Fruit fly (Drosophila melanogaster) whole organism, embryonic: Measurements from ENCODE around the gene CG33095.
"Not testable (repeated sequence)": the region's sequence is repeated elsewhere in the genome, so short reads cannot be mapped to it uniquely, and the experiment has no call there.

Source experiments
- Ada2b ChIP-seq: fragments of 200-800 bp; sonication (Bioruptor generic); IDR thresholded peaks from 2 replicates; pipeline ENCODE4 v1.3.6; 2022; ENCODE audit warnings: missing biosample characterization, missing genetic modification characterization
- BEAF-32 ChIP-seq: fragments of 200-800 bp; sonication (Bioruptor generic); optimal IDR thresholded peaks from 3 replicates; lab custom pipeline; 2017; ENCODE audit warnings: missing biosample characterization, missing genetic modification characterization, mild to moderate bottlenecking, moderate library complexity, missing genetic modification reagents
- CG10543 ChIP-seq: fragments of 200-800 bp; sonication (Bioruptor generic); optimal IDR thresholded peaks from 3 replicates; lab custom pipeline; 2017; ENCODE audit warnings: missing biosample characterization, mild to moderate bottlenecking, missing genetic modification characterization, moderate library complexity
- CG10654 ChIP-seq: fragments of 200-800 bp; sonication (Bioruptor generic); optimal IDR thresholded peaks from 2 replicates; lab custom pipeline; 2016; ENCODE audit warnings: missing biosample characterization, missing genetic modification characterization
- CG11695 ChIP-seq: fragments of 200-800 bp; sonication (Bioruptor generic); IDR thresholded peaks from 3 replicates; pipeline ENCODE4 v1.3.6; 2022; ENCODE audit warnings: missing biosample characterization, missing genetic modification characterization
- CG11696 ChIP-seq: fragments of 200-800 bp; sonication (Bioruptor generic); IDR thresholded peaks from 2 replicates; pipeline ENCODE4 v1.3.6; 2022; ENCODE audit warnings: missing biosample characterization, missing genetic modification characterization
- CG12659 ChIP-seq: fragments of 200-800 bp; sonication (Bioruptor generic); optimal IDR thresholded peaks from 3 replicates; lab custom pipeline; 2017; ENCODE audit warnings: mild to moderate bottlenecking, missing biosample characterization, missing genetic modification reagents, missing genetic modification characterization
- CG14667 ChIP-seq: fragments of 200-800 bp; sonication (Bioruptor generic); IDR thresholded peaks from 2 replicates; pipeline ENCODE4 v1.3.6; 2022; ENCODE audit warnings: missing biosample characterization, missing genetic modification characterization
- CG14860 ChIP-seq: fragments of 200-800 bp; sonication (Bioruptor generic); IDR thresholded peaks from 3 replicates; pipeline ENCODE4 v1.3.6; 2022; ENCODE audit warnings: missing biosample characterization, missing genetic modification characterization; ENCODE audit not compliant: partially characterized antibody
- CG17912 ChIP-seq: fragments of 200-800 bp; sonication (Bioruptor generic); optimal IDR thresholded peaks from 2 replicates; lab custom pipeline; 2018; ENCODE audit warnings: missing biosample characterization, mild to moderate bottlenecking, missing genetic modification characterization
- CG2889 ChIP-seq: fragments of 200-800 bp; sonication (Bioruptor generic); IDR thresholded peaks from 3 replicates; pipeline ENCODE4 v1.3.6; 2022; ENCODE audit warnings: missing biosample characterization, missing genetic modification characterization
- CG30020 ChIP-seq: fragments of 200-800 bp; optimal IDR thresholded peaks from 2 replicates; lab custom pipeline; 2019; ENCODE audit warnings: missing biosample characterization, mild to moderate bottlenecking, missing genetic modification characterization, moderate library complexity
- CG31441 ChIP-seq: fragments of 200-800 bp; sonication (Bioruptor generic); IDR thresholded peaks from 2 replicates; pipeline ENCODE4 v1.3.6; 2022; ENCODE audit warnings: missing biosample characterization, missing genetic modification characterization
- CG33557 ChIP-seq: fragments of 200-800 bp; sonication (Bioruptor generic); optimal IDR thresholded peaks from 2 replicates; lab custom pipeline; 2019; ENCODE audit warnings: missing biosample characterization, mild to moderate bottlenecking, missing genetic modification characterization, moderate library complexity
- CG34376 ChIP-seq: fragments of 200-800 bp; sonication (Bioruptor generic); optimal IDR thresholded peaks from 2 replicates; lab custom pipeline; 2018; ENCODE audit warnings: missing biosample characterization, mild to moderate bottlenecking, missing genetic modification characterization
- CG4424 ChIP-seq: fragments of 200-800 bp; sonication (Bioruptor generic); optimal IDR thresholded peaks from 3 replicates; lab custom pipeline; 2016; ENCODE audit warnings: missing biosample characterization, missing genetic modification characterization
- CG7372 ChIP-seq: fragments of 200-800 bp; sonication (Bioruptor generic); IDR thresholded peaks from 2 replicates; pipeline ENCODE4 v1.3.6; 2022; ENCODE audit warnings: missing biosample characterization, missing genetic modification characterization
- CG7963 ChIP-seq: fragments of 200-800 bp; sonication (Bioruptor generic); IDR thresholded peaks from 3 replicates; pipeline ENCODE4 v1.3.6; 2022; ENCODE audit warnings: missing biosample characterization, missing genetic modification characterization; ENCODE audit not compliant: partially characterized antibody
- CkIIα-i1 ChIP-seq: fragments of 200-800 bp; sonication (Bioruptor generic); IDR thresholded peaks from 2 replicates; pipeline ENCODE4 v1.3.6; 2022; ENCODE audit warnings: missing biosample characterization, missing genetic modification characterization
- CoRest ChIP-seq: fragments of 200-800 bp; sonication (Bioruptor generic); optimal IDR thresholded peaks from 3 replicates; lab custom pipeline; 2018; ENCODE audit warnings: missing biosample characterization, mild to moderate bottlenecking, missing genetic modification characterization, moderate library complexity
- D19B ChIP-seq: fragments of 200-800 bp; sonication (Bioruptor generic); optimal IDR thresholded peaks from 2 replicates; lab custom pipeline; 2017; ENCODE audit warnings: missing biosample characterization, mild to moderate bottlenecking, missing genetic modification characterization
- Dll ChIP-seq: fragments of 200-800 bp; sonication (Bioruptor generic); IDR thresholded peaks from 4 replicates; pipeline ENCODE4 v1.3.6; 2022; ENCODE audit warnings: missing biosample characterization, missing genetic modification characterization; ENCODE audit not compliant: partially characterized antibody
- Dref ChIP-seq: fragments of 200-800 bp; sonication (Bioruptor generic); IDR thresholded peaks from 2 replicates; pipeline ENCODE4 v1.3.6; 2022; ENCODE audit warnings: missing biosample characterization, missing genetic modification characterization
- Fer2 ChIP-seq: fragments of 200-800 bp; sonication (Bioruptor generic); optimal IDR thresholded peaks from 2 replicates; lab custom pipeline; 2018; ENCODE audit warnings: missing biosample characterization, mild to moderate bottlenecking, missing genetic modification characterization, moderate library complexity
- Hmr ChIP-seq: fragments of 200-800 bp; sonication (Bioruptor generic); optimal IDR thresholded peaks from 3 replicates; lab custom pipeline; 2017; ENCODE audit warnings: mild to moderate bottlenecking, missing biosample characterization, missing genetic modification reagents, missing genetic modification characterization
- Hsf ChIP-seq: fragments of 200-800 bp; sonication (Bioruptor generic); optimal IDR thresholded peaks from 3 replicates; lab custom pipeline; 2016; ENCODE audit warnings: missing biosample characterization, missing genetic modification characterization
- Med ChIP-seq: fragments of 200-800 bp; sonication (Bioruptor generic); peaks from one replicate; lab custom pipeline; 2016; ENCODE audit warnings: missing biosample characterization, missing genetic modification characterization, mild to moderate bottlenecking, inconsistent platforms, moderate library complexity
- Oli ChIP-seq: fragments of 200-800 bp; sonication (Bioruptor generic); optimal IDR thresholded peaks from 2 replicates; lab custom pipeline; 2018; ENCODE audit warnings: missing biosample characterization, mild to moderate bottlenecking, missing genetic modification characterization, moderate library complexity
- Usf ChIP-seq: fragments of 200-800 bp; sonication (Bioruptor generic); optimal IDR thresholded peaks from 2 replicates; lab custom pipeline; 2017; ENCODE audit warnings: missing genotype, missing biosample characterization, missing genetic modification characterization
- Vsx1 ChIP-seq: fragments of 200-800 bp; sonication (Bioruptor generic); optimal IDR thresholded peaks from 2 replicates; lab custom pipeline; 2017; ENCODE audit warnings: missing biosample characterization, mild to moderate bottlenecking, missing genetic modification characterization, missing genetic modification reagents
- ac ChIP-seq: fragments of 200-800 bp; sonication (Bioruptor generic); optimal IDR thresholded peaks from 3 replicates; lab custom pipeline; 2017; ENCODE audit warnings: missing biosample characterization, mild to moderate bottlenecking, missing genetic modification characterization
- bbx ChIP-seq: fragments of 200-800 bp; sonication (Bioruptor generic); IDR thresholded peaks from 2 replicates; pipeline ENCODE4 v1.3.6; 2022; ENCODE audit warnings: missing biosample characterization, missing genetic modification characterization; ENCODE audit not compliant: partially characterized antibody
- chinmo ChIP-seq: fragments of 200-800 bp; sonication (Bioruptor generic); IDR thresholded peaks from 4 replicates; pipeline ENCODE4 v1.3.6; 2022; ENCODE audit warnings: missing biosample characterization, missing genetic modification characterization; ENCODE audit not compliant: partially characterized antibody
- dm ChIP-seq: fragments of 200-800 bp; sonication (Bioruptor generic); optimal IDR thresholded peaks from 3 replicates; lab custom pipeline; 2016; ENCODE audit warnings: missing biosample characterization, missing genetic modification characterization
- dmrt11E ChIP-seq: fragments of 200-800 bp; sonication (Bioruptor generic); optimal IDR thresholded peaks from 3 replicates; lab custom pipeline; 2018; ENCODE audit warnings: missing biosample characterization, mild to moderate bottlenecking, missing genetic modification characterization, moderate library complexity
- gem ChIP-seq: fragments of 200-800 bp; sonication (Bioruptor generic); optimal IDR thresholded peaks from 2 replicates; lab custom pipeline; 2019; ENCODE audit warnings: missing biosample characterization, mild to moderate bottlenecking, missing genetic modification characterization, moderate library complexity
- gsb-n ChIP-seq: fragments of 200-800 bp; sonication (Bioruptor generic); optimal IDR thresholded peaks from 3 replicates; lab custom pipeline; 2018; ENCODE audit warnings: missing biosample characterization, mild to moderate bottlenecking, missing genetic modification characterization
- hkb ChIP-seq, 2 experiments: fragments of 200-800 bp in 1 of 2; fragments of >200 bp in 1 of 2; sonication (Bioruptor generic) in 1 of 2; IDR thresholded peaks in 1 of 2; optimal IDR thresholded peaks in 1 of 2; 2 replicates each; pipeline versions ENCODE4 v1.3.6 to Lab custom; 2017 to 2022; ENCODE audit warnings: missing biosample characterization in 1 of 2, missing genetic modification characterization in 1 of 2
- lola ChIP-seq, 3 experiments: fragments of >200 bp in 2 of 3; fragments of 200-800 bp in 1 of 3; sonication (Bioruptor generic) in 1 of 3; optimal IDR thresholded peaks; 2 replicates each; lab custom pipeline; 2017 to 2019; ENCODE audit warnings: missing biosample characterization in 3 of 3, missing genetic modification characterization in 3 of 3, mild to moderate bottlenecking in 1 of 3, moderate library complexity in 1 of 3
- nerfin-2 ChIP-seq: fragments of 200-800 bp; sonication (Bioruptor generic); IDR thresholded peaks from 2 replicates; pipeline ENCODE4 v1.3.6; 2022; ENCODE audit warnings: missing biosample characterization, missing genetic modification characterization; ENCODE audit not compliant: partially characterized antibody
- nom ChIP-seq: fragments of 200-800 bp; sonication (Bioruptor generic); optimal IDR thresholded peaks from 2 replicates; lab custom pipeline; 2017; ENCODE audit warnings: missing biosample characterization, missing genetic modification characterization, mild to moderate bottlenecking, moderate library complexity, missing genetic modification reagents
- pzg ChIP-seq: fragments of 200-800 bp; sonication (Bioruptor generic); optimal IDR thresholded peaks from 3 replicates; lab custom pipeline; 2018; ENCODE audit warnings: missing biosample characterization, mild to moderate bottlenecking, missing genetic modification characterization, moderate library complexity
- seq ChIP-seq: fragments of 200-800 bp; sonication (Bioruptor generic); IDR thresholded peaks from 2 replicates; pipeline ENCODE4 v1.3.6; 2022; ENCODE audit warnings: missing biosample characterization, missing genetic modification characterization
- sob ChIP-seq: fragments of 200-800 bp; sonication (Bioruptor generic); IDR thresholded peaks from 2 replicates; pipeline ENCODE4 v1.3.6; 2022; ENCODE audit warnings: missing biosample characterization, missing genetic modification characterization
- tgo ChIP-seq: fragments of 200-800 bp; sonication (Bioruptor generic); IDR thresholded peaks from 3 replicates; pipeline ENCODE4 v1.3.6; 2022; ENCODE audit warnings: missing biosample characterization, missing genetic modification characterization
- vvl ChIP-seq: fragments of 200-800 bp; sonication (Bioruptor generic); IDR thresholded peaks from 2 replicates; pipeline ENCODE4 v1.3.6; 2022; ENCODE audit warnings: missing biosample characterization, missing genetic modification characterization
- z ChIP-seq: fragments of 200-800 bp; sonication (Bioruptor generic); IDR thresholded peaks from 3 replicates; pipeline ENCODE4 v1.3.6; 2022; ENCODE audit warnings: missing biosample characterization, missing genetic modification characterization

Gene CG33095

DNA sequence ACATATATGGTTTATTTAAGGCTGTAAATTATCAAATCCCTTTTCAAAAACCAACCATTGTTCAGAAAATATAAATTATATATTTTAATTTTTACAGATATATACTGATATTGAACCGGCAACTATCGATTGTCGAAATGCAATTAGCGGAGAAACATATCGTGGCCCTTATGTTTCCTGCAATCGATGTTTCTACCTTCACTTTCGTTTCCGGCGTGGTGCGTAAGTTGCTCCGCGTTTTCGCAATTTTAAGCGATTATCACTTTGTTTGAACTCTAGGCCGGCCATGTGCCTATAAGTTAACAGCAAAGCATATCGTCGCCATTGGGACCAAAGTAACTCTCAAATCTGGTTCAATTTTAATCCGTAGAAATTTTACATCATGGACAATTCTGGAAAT, 25.8 kb downstream of the CG33095 start, which contains the start of gene vig2 (continued):
- TF ChIP-seq Hmr (GFP tag; lab: Kevin White, UChicago) (peak; percentile 60), sob (GFP tag; lab: Robert Waterston, UW) (peak; percentile 84), Med (GFP tag; lab: Kevin White, UChicago) (peak; percentile 92), CG4424 (peak; percentile 4), pzg (GFP tag; lab: Kevin White, UChicago) (peak; percentile 31), CG31441 (GFP tag; lab: Robert Waterston, UW) (0 out of 2 replicates have a peak, but pooled peaks have one; percentile 13), CG10543 (GFP tag; lab: Kevin White, UChicago) (peak; percentile 5), BEAF-32 (peak; percentile 71), lola (GFP tag; optimal IDR thresholded peaks at IDR 0.05; lab: Kevin White, UChicago) (peak in 1 of 3 experiments; percentile 6), gem (peak; percentile 13), z (GFP tag; lab: Robert Waterston, UW) (0 out of 3 replicates have a peak, but pooled peaks have one; percentile 33), Hsf (GFP tag; lab: Kevin White, UChicago) (peak; percentile 12), ac (GFP tag; lab: Kevin White, UChicago) (peak; percentile 2), nerfin-2 (GFP tag; lab: Robert Waterston, UW) (peak; percentile 80), CG7963 (GFP tag; lab: Robert Waterston, UW) (peak; percentile 91), Dref (GFP tag; lab: Robert Waterston, UW) (peak; percentile 92), hkb (GFP tag; IDR thresholded peaks at IDR 0.05; lab: Robert Waterston, UW) (peak; percentile 61; the same call in 1 of the 2 replicates), CG11696 (GFP tag; lab: Robert Waterston, UW) (peak; percentile 60; the same call in 1 of the 2 replicates), Oli (tag; lab: Kevin White, UChicago) (peak; percentile 34), CG2889 (GFP tag; lab: Robert Waterston, UW) (peak; percentile 63; the same call in 2 of the 3 replicates), seq (0 out of 2 replicates have a peak, but pooled peaks have one; percentile 32), CG34376 (GFP tag; lab: Kevin White, UChicago) (peak; percentile 57), tgo (GFP tag; lab: Robert Waterston, UW) (peak; percentile 53), Ada2b (peak; percentile 29; the same call in 1 of the 2 replicates), CG30020 (peak; percentile 25), CoRest (tag; lab: Kevin White, UChicago) (peak; percentile 38), Vsx1 (GFP tag; lab: Kevin White, UChicago) (peak; percentile 43), gsb-n (tag; lab: Kevin White, UChicago) (peak; percentile 6), Fer2 (tag; lab: Kevin White, UChicago) (peak; percentile 49), CG14667 (GFP tag; lab: Robert Waterston, UW) (0 out of 2 replicates have a peak, but pooled peaks have one; percentile 23), CG33557 (peak; percentile 12), dm (GFP tag; lab: Kevin White, UChicago) (peak; percentile 48), CG7372 (GFP tag; lab: Robert Waterston, UW) (peak; percentile 63; the same call in 1 of the 2 replicates), Usf (GFP tag; lab: Kevin White, UChicago) (peak; percentile 39), CG11695 (GFP tag; lab: Robert Waterston, UW) (0 out of 3 replicates have a peak, but pooled peaks have one; percentile 39), CG10654 (peak; percentile 28), nom (peak; percentile 26), D19B (GFP tag; lab: Kevin White, UChicago) (peak; percentile 16), chinmo (GFP tag; lab: Robert Waterston, UW) (peak; percentile 81; the same call in 2 of the 4 replicates), CG17912 (peak; percentile 40), vvl (GFP tag; lab: Robert Waterston, UW) (peak; percentile 88), dmrt11E (peak; percentile 17), CkIIα-i1 (GFP tag; lab: Robert Waterston, UW) (peak; percentile 5; the same call in 1 of the 2 replicates), CG14860 (GFP tag; lab: Robert Waterston, UW) (peak; percentile 84), Dll (GFP tag; lab: Robert Waterston, UW) (peak; percentile 81), CG12659 (peak; percentile 44), bbx (GFP tag; lab: Robert Waterston, UW) (peak; percentile 92)
- not testable (repeated sequence) for TF ChIP-seq hkb (optimal IDR thresholded peaks at IDR 0.05; lab: Kevin White, UChicago)
